Worm (Caenorhabditis elegans) whole organism, L2 larva: Measurements from ENCODE around the gene C35D10.7.

Source experiments
- ZK546.5 ChIP-seq: sonication (generic microtip); optimal IDR thresholded peaks from 2 replicates; lab custom pipeline; 2017; ENCODE audit warnings: missing biosample characterization, missing genetic modification characterization
- unc-39 ChIP-seq: fragments of 150-350 bp; optimal IDR thresholded peaks from 2 replicates; lab custom pipeline; 2014; ENCODE audit warnings: missing biosample characterization, missing genetic modification characterization

- TF ChIP-seq ZK546.5 (tag; lab: Kevin White, UChicago) (no peak), unc-39 (tag; lab: Kevin White, UChicago) (no peak)
These were observed 31.3 kb downstream of the C35D10.7 start, which contains the start of gene clec-6 for ce11 chrIII:4887291-4887690.
